Fruit fly (Drosophila melanogaster): Measurements from ENCODE around the gene Hexo2.

Gene Hexo2

DNA sequence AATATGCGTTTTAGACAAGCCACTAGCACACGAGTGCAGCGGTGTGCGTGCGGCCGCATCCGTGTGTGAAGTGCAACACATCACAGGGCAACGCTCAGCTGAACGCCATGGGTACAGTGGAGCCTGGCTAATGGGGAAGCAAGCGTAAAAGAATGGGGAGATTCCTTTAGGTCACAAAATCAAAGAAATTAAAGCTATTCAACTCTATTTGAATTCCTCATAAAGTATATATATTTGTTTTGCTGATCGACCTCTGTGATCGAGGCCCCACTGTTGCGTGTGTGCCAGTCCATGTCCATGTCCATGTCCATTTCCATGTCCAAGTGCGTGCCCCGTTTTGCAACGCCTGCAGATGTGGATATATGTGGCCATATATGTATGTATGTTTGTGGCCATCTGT lies 45.9 kb downstream of the Hexo2 start (continued):
- TF ChIP-seq CG9139 (GFP tag; optimal IDR thresholded peaks at IDR 0.05), result peak; percentile 57
- peak; percentile 67 for TF ChIP-seq CG10669 (GFP tag; optimal IDR thresholded peaks at IDR 0.05)
- TF ChIP-seq net (GFP tag; optimal IDR thresholded peaks at IDR 0.05), result peak; percentile 15
- peak; percentile 22 for TF ChIP-seq CG8319 (GFP tag; optimal IDR thresholded peaks at IDR 0.05)
- peak in 1 of 2 experiments; percentile 19 for TF ChIP-seq salr (GFP tag; optimal IDR thresholded peaks at IDR 0.05)
- TF ChIP-seq Sox14 (GFP tag; optimal IDR thresholded peaks at IDR 0.05), result peak; percentile 61
- no peak for TF ChIP-seq dac (GFP tag; optimal IDR thresholded peaks at IDR 0.05)
- TF ChIP-seq CG34406 (GFP tag; optimal IDR thresholded peaks at IDR 0.05), result peak; percentile 50
- TF ChIP-seq OdsH (GFP tag; optimal IDR thresholded peaks at IDR 0.05), result peak; percentile 65
- peak; percentile 60 for TF ChIP-seq Eip75B (GFP tag; optimal IDR thresholded peaks at IDR 0.05)

DNA sequence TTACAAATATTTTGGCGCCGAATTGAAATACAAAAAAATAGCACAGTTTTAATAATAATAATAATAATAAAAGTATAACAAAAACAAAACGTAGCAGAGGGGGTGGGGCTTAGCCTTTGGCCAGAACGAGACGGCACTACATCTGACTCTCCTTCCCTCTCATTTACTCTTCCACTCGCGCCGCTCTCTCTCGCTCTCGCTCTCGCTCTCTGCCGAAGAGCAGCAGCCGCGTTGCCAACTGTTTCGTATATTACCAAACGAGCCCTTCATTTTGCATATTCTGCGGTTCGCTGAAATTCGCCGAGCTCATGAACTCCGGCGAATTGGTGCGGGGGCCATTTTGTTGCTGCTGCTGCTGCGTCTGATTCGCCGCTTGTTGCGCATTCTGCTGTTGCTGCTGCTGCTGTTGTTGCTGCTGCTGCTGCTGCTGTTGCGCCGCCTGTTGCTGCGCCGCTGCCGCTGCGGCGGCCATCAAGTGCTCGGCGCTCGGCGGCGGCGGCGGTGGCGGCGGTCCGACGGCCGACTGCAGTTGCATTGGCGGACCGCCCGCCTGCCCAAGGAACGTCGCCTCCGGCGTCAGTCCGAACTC lies 48.4 kb downstream of the Hexo2 start:
- no peak for TF ChIP-seq Ets96B (tag; optimal IDR thresholded peaks at IDR 0.05)
- TF ChIP-seq CG31627 (GFP tag; optimal IDR thresholded peaks at IDR 0.05), result no peak
- no peak for TF ChIP-seq CG6792 (GFP tag; optimal IDR thresholded peaks at IDR 0.05)
- TF ChIP-seq Gug (GFP tag; IDR thresholded peaks at IDR 0.05), result no peak
- no peak for TF ChIP-seq Hr4 (GFP tag; optimal IDR thresholded peaks at IDR 0.05)
- no peak for TF ChIP-seq CG9139 (GFP tag; optimal IDR thresholded peaks at IDR 0.05)
- no peak for TF ChIP-seq dac (GFP tag; optimal IDR thresholded peaks at IDR 0.05)
- TF ChIP-seq Eip78C (GFP tag), result peak; percentile 37
- no peak for TF ChIP-seq CG8119 (GFP tag; IDR thresholded peaks at IDR 0.05)
- no peak for TF ChIP-seq Sox15 (GFP tag; optimal IDR thresholded peaks at IDR 0.05)
- no peak for TF ChIP-seq pdm3 (GFP tag; optimal IDR thresholded peaks at IDR 0.05)
- TF ChIP-seq CG1621 (tag; optimal IDR thresholded peaks at IDR 0.05), result no peak
- TF ChIP-seq ss (GFP tag; optimal IDR thresholded peaks at IDR 0.05), result peak in 1 of 2 experiments; percentile 3
- TF ChIP-seq acj6 (GFP tag; optimal IDR thresholded peaks at IDR 0.05), result no peak
- no peak for TF ChIP-seq cyc (GFP tag; optimal IDR thresholded peaks at IDR 0.05)
